Worm (Caenorhabditis elegans) whole organism, L2 larva: ENCODE data around the gene F20C5.7.

ENCODE experiments used
- C34F6.9 ChIP-seq: fragments of 150-350 bp; optimal IDR thresholded peaks from 2 replicates; lab custom pipeline; 2014; ENCODE audit warnings: missing biosample characterization, missing genetic modification characterization
- F13H6.1 ChIP-seq: sonication (generic microtip); optimal IDR thresholded peaks from 2 replicates; lab custom pipeline; 2016; ENCODE audit warnings: missing genetic modification characterization, missing compliant biosample characterization
- Y55F3AM.14 ChIP-seq: fragments of 200-800 bp; sonication (Bioruptor generic); optimal IDR thresholded peaks from 2 replicates; lab custom pipeline; 2018; ENCODE audit warnings: mild to moderate bottlenecking, missing genetic modification characterization, missing compliant biosample characterization
- ZK546.5 ChIP-seq: sonication (generic microtip); optimal IDR thresholded peaks from 2 replicates; lab custom pipeline; 2017; ENCODE audit warnings: missing biosample characterization, missing genetic modification characterization
- alr-1 ChIP-seq: fragments of 150-350 bp; optimal IDR thresholded peaks from 2 replicates; lab custom pipeline; 2014; ENCODE audit warnings: missing biosample characterization, missing genetic modification characterization
- ama-1 ChIP-seq: fragments of 150-350 bp; optimal IDR thresholded peaks from 2 replicates; lab custom pipeline; 2018; ENCODE audit warnings: inconsistent platforms
- blmp-1 ChIP-seq: sonication (generic microtip); optimal IDR thresholded peaks from 2 replicates; lab custom pipeline; 2017; ENCODE audit warnings: missing genetic modification characterization, mild to moderate bottlenecking, missing compliant biosample characterization, antibody characterized with exemption, moderate library complexity; ENCODE audit not compliant: insufficient read depth
- ceh-16 ChIP-seq: fragments of 150-350 bp; optimal IDR thresholded peaks from 2 replicates; lab custom pipeline; 2014; ENCODE audit warnings: missing biosample characterization, missing genetic modification characterization
- dmd-4 ChIP-seq: sonication (generic microtip); optimal IDR thresholded peaks from 2 replicates; lab custom pipeline; 2017; ENCODE audit warnings: missing biosample characterization, missing genetic modification characterization
- egl-27 ChIP-seq: sonication (generic microtip); optimal IDR thresholded peaks from 3 replicates; lab custom pipeline; 2017; ENCODE audit warnings: missing biosample characterization, missing genetic modification reagents, missing genetic modification characterization
- elt-1 ChIP-seq: fragments of 150-350 bp; optimal IDR thresholded peaks from 2 replicates; lab custom pipeline; 2014; ENCODE audit warnings: missing biosample characterization, missing genetic modification characterization
- elt-3 ChIP-seq: sonication (generic microtip); optimal IDR thresholded peaks from 2 replicates; lab custom pipeline; 2017; ENCODE audit warnings: missing biosample characterization, missing genetic modification characterization
- fos-1 ChIP-seq: fragments of 150-350 bp; optimal IDR thresholded peaks from 2 replicates; lab custom pipeline; 2014; ENCODE audit warnings: missing biosample characterization, missing genetic modification characterization
- gmeb-1 ChIP-seq: fragments of 150-350 bp; optimal IDR thresholded peaks from 2 replicates; lab custom pipeline; 2014; ENCODE audit warnings: missing biosample characterization, missing genetic modification characterization
- lin-11 ChIP-seq: fragments of 150-350 bp; sonication (generic microtip); optimal IDR thresholded peaks from 2 replicates; lab custom pipeline; 2014; ENCODE audit warnings: missing biosample characterization, missing genetic modification characterization, inconsistent platforms, mixed read lengths
- lin-13 ChIP-seq: fragments of 150-350 bp; optimal IDR thresholded peaks from 2 replicates; lab custom pipeline; 2014; ENCODE audit warnings: missing biosample characterization, missing genetic modification reagents, missing genetic modification characterization
- lin-39 ChIP-seq: fragments of 150-350 bp; optimal IDR thresholded peaks from 2 replicates; lab custom pipeline; 2014; ENCODE audit warnings: missing biosample characterization, missing genetic modification reagents, missing genetic modification characterization
- lsy-2 ChIP-seq, 2 experiments: fragments of 150-350 bp in 1 of 2; sonication (generic microtip) in 1 of 2; optimal IDR thresholded peaks; 2 replicates each; lab custom pipeline; 2014 to 2017; ENCODE audit warnings: missing biosample characterization in 2 of 2, missing genetic modification characterization in 2 of 2
- mab-5 ChIP-seq: fragments of 150-350 bp; optimal IDR thresholded peaks from 2 replicates; lab custom pipeline; 2014; ENCODE audit warnings: missing biosample characterization, missing genetic modification characterization
- mbf-1 ChIP-seq: sonication (generic microtip); optimal IDR thresholded peaks from 2 replicates; lab custom pipeline; 2017; ENCODE audit warnings: missing biosample characterization, missing genetic modification characterization
- nhr-10 ChIP-seq: sonication (generic microtip); optimal IDR thresholded peaks from 2 replicates; lab custom pipeline; 2017; ENCODE audit warnings: missing biosample characterization, missing genetic modification characterization
- nhr-12 ChIP-seq: fragments of 150-350 bp; optimal IDR thresholded peaks from 2 replicates; lab custom pipeline; 2014; ENCODE audit warnings: missing biosample characterization, missing genetic modification characterization
- nhr-129 ChIP-seq: fragments of 150-350 bp; optimal IDR thresholded peaks from 2 replicates; lab custom pipeline; 2014; ENCODE audit warnings: missing biosample characterization, missing genetic modification characterization
- nhr-21 ChIP-seq: fragments of 150-350 bp; optimal IDR thresholded peaks from 2 replicates; lab custom pipeline; 2014; ENCODE audit warnings: missing biosample characterization, missing genetic modification characterization
- nhr-23 ChIP-seq: fragments of 150-350 bp; optimal IDR thresholded peaks from 2 replicates; lab custom pipeline; 2014; ENCODE audit warnings: missing biosample characterization, missing genetic modification reagents, missing genetic modification characterization
- nhr-237 ChIP-seq: fragments of 150-350 bp; optimal IDR thresholded peaks from 2 replicates; lab custom pipeline; 2014; ENCODE audit warnings: missing biosample characterization, missing genetic modification characterization
- nhr-25 ChIP-seq: fragments of 150-350 bp; sonication (generic microtip); optimal IDR thresholded peaks from 3 replicates; lab custom pipeline; 2014; ENCODE audit warnings: missing biosample characterization, missing genetic modification characterization
- nhr-6 ChIP-seq: fragments of 150-350 bp; optimal IDR thresholded peaks from 2 replicates; lab custom pipeline; 2014; ENCODE audit warnings: missing biosample characterization, missing genetic modification characterization
- nhr-77 ChIP-seq: fragments of 150-350 bp; optimal IDR thresholded peaks from 2 replicates; lab custom pipeline; 2014; ENCODE audit warnings: missing biosample characterization, missing genetic modification characterization
- peb-1 ChIP-seq: fragments of 150-350 bp; optimal IDR thresholded peaks from 2 replicates; lab custom pipeline; 2014; ENCODE audit warnings: missing biosample characterization, missing genetic modification characterization
- skn-1 ChIP-seq: sonication (generic microtip); optimal IDR thresholded peaks from 2 replicates; lab custom pipeline; 2017; ENCODE audit warnings: missing biosample characterization, missing genetic modification characterization
- sma-3 ChIP-seq: sonication (generic microtip); optimal IDR thresholded peaks from 2 replicates; lab custom pipeline; 2016; ENCODE audit warnings: missing genetic modification reagents, missing genetic modification characterization, missing compliant biosample characterization
- sma-9 ChIP-seq, 2 experiments: fragments of 150-350 bp in 1 of 2; sonication (generic microtip) in 1 of 2; optimal IDR thresholded peaks; 2 replicates each; lab custom pipeline; 2014 to 2016; ENCODE audit warnings: missing genetic modification characterization in 2 of 2, mild to moderate bottlenecking in 1 of 2, missing biosample characterization in 1 of 2, missing compliant biosample characterization in 1 of 2, missing genetic modification reagents in 1 of 2, moderate library complexity in 1 of 2
- snpc-4 ChIP-seq: fragments of 150-350 bp; optimal IDR thresholded peaks from 2 replicates; lab custom pipeline; 2014; ENCODE audit warnings: missing biosample characterization, missing genetic modification characterization
- unc-55 ChIP-seq: fragments of 150-350 bp; sonication (generic microtip); optimal IDR thresholded peaks from 3 replicates; lab custom pipeline; 2014; ENCODE audit warnings: missing biosample characterization, missing genetic modification reagents, missing genetic modification characterization
- unc-62 ChIP-seq: fragments of 150-350 bp; optimal IDR thresholded peaks from 2 replicates; lab custom pipeline; 2014; ENCODE audit warnings: missing biosample characterization, missing genetic modification reagents, missing genetic modification characterization
- ztf-1 ChIP-seq: fragments of 200-800 bp; sonication (Bioruptor generic); conservative IDR thresholded peaks from 2 replicates; pipeline ENCODE4 v1.3.6; 2022; ENCODE audit warnings: missing genetic modification characterization, missing compliant biosample characterization
- ztf-11 ChIP-seq: sonication (generic microtip); optimal IDR thresholded peaks from 2 replicates; lab custom pipeline; 2017; ENCODE audit warnings: missing biosample characterization, missing genetic modification characterization

F20C5.7 gene

DNA sequence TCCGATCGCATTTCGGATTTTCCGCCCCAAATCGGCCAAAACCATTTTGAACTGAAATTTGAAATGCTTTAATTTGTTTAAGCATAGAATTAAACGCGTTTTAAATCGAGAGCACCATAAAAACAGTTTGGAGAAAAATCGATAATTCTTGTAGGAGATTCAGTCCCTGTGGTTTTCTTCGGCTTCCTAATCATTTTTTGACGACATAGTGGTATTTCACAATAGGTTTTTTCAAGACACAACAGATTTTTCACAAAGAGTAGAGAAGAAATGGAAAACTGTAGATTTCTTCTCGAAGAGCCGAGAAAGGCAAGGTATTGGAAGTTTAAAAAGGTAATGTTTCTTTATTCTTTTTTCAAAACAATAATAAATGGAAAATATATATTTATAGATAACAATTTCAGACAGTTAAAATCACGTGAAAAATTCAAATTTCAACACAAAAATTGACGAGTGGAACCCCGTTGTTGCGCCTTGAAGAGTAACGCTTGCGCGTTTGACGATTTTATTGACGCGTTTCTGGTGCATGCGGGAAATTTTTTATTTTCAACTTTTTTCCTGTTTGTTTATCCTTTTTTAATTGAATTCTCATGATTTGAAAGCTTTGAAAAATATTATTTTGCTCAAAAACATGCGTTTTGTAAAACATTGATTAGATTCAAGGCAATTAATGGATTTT is 1.7 kb downstream of the F20C5.7 start, which contains the start of gene F21D5.7 (continued):
- no peak for TF ChIP-seq ama-1 (lab: Kevin White, UChicago)
- no peak for TF ChIP-seq lin-39
- TF ChIP-seq ZK546.5 (tag; lab: Kevin White, UChicago) = peak; percentile 3
- TF ChIP-seq skn-1 (tag; lab: Kevin White, UChicago) = peak; percentile 41
- TF ChIP-seq nhr-10 (tag; lab: Kevin White, UChicago) = no peak
- TF ChIP-seq Y55F3AM.14 = no peak
- TF ChIP-seq alr-1 (tag; lab: Kevin White, UChicago) = no peak
- peak; percentile 31 for TF ChIP-seq mab-5 (tag; lab: Kevin White, UChicago)
- TF ChIP-seq, all 48 proteins: peak for 22

DNA sequence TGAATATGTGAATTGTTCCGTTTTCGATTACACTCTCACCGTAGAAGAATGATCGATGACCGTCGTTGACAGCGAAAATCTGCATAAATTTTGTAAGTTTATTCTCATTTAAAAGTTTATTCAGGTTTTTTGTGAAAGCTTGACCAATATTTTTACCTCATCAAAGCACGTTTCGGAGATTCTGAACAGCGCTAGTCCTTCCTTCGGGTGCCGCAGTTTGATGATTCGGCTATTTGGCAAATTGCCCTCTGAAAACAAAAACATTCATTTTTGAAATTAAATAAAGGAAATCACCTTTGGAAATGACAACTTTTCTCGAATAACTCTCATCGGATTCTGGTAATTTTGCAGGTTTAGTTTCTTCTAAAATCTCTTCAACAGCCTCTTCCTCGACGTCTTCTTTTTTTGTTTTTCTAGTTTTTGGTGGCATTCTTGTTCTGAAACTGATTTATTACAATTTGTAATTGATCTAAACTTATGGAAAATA is 4.5 kb downstream of the F20C5.7 start, which contains the start of gene F21D5.6:
F21D5.6 (minus strand) TSS at position 437 of the 487 bp plus-strand sequence.
- TF ChIP-seq sma-3 = no peak
- no peak for TF ChIP-seq nhr-21 (tag; lab: Kevin White, UChicago)
- TF ChIP-seq ztf-1 = no peak
- no peak for TF ChIP-seq elt-1 (tag; lab: Kevin White, UChicago)
- TF ChIP-seq egl-27 = no peak
- no peak for TF ChIP-seq ZK546.5 (tag; lab: Kevin White, UChicago)
- TF ChIP-seq nhr-129 (tag; lab: Kevin White, UChicago) = no peak
- TF ChIP-seq mbf-1 (tag; lab: Kevin White, UChicago) = no peak

DNA sequence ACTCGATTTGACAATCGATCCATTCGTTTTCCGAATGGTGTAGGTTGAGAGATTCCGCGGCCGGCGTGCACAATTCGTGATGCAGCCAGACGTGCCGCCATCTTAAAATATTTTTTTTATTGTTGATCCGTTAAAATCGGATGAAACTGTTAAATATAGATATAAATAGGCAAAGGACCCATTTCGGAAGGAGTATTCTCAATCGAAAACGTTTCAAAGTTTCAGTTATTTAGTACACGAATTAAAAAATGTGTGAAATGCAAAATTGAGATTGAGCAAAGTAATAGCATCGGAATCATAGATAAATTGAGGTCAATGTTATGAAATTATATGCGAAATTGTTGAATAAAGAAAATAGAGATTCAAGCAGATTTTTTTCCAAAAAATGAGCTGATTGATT is 5.6 kb downstream of the F20C5.7 start, which contains the start of gene mrps-33:
mrps-33 (minus strand) TSS at position 101 of the 400 bp plus-strand sequence.
- TF ChIP-seq lin-11 (no peak), elt-3 (no peak), nhr-21 (tag; lab: Kevin White, UChicago) (no peak), fos-1 (no peak), peb-1 (tag; lab: Kevin White, UChicago) (no peak), elt-1 (tag; lab: Kevin White, UChicago) (no peak), gmeb-1 (tag; lab: Kevin White, UChicago) (no peak), unc-62 (GFP tag; lab: Kevin White, UChicago) (no peak), lsy-2 (tag; optimal IDR thresholded peaks at IDR 0.05; lab: Kevin White, UChicago) (no peak), nhr-77 (tag; lab: Kevin White, UChicago) (no peak), lin-13 (GFP tag; lab: Kevin White, UChicago) (no peak), skn-1 (tag; lab: Kevin White, UChicago) (no peak), C34F6.9 (tag; lab: Kevin White, UChicago) (no peak), nhr-25 (tag; lab: Kevin White, UChicago) (no peak), blmp-1 (tag; lab: Kevin White, UChicago) (no peak), snpc-4 (tag; lab: Kevin White, UChicago) (no peak), ceh-16 (no peak), ZK546.5 (tag; lab: Kevin White, UChicago) (no peak)

DNA sequence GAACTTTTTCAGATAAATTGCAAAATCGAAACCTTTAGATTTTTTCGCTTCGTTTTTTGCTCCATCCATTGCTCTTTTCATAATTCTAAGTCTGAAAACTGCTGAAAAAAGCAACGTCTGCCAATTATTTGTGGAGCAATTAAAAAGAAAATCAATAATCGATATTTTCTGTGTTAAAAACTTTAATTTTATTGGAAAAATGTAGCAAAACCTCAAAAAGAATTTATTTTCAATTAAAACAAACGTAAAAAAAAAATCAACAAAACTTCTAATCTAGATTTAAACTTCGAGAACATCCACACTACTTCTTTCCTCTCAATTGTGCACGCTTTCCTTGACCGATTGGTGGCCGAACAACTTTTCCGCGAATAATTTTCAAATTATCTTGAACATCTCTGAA is 6.2 kb downstream of the F20C5.7 start, which contains the start of gene F21D5.5:
F21D5.5 (minus strand) TSS at position 101 of the 400 bp plus-strand sequence.
- no peak for TF ChIP-seq F13H6.1

DNA sequence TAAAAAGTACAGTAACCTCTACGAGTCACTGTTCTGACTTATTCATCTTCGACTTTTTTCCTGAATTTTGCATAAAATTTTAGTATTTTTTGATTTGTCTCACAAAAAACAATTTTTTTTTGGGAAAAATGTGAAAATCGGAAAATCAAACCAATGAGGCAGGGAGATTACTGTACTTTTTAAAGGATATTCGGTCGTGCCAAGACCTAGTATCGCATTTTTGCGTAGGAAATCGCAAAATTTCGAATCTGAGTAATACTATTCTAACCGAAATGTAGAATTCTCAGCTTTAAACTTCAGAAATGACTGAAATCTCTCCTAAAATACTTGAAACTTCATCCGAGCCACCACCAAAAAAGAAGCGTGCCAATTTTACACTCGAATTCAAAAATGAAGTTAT is 7.7 kb downstream of the F20C5.7 start, which contains the start of gene F21D5.4:
F21D5.4 (plus strand) TSS at position 301 of the 400 bp plus-strand sequence.
- TF ChIP-seq ama-1 (lab: Kevin White, UChicago) (no peak), nhr-129 (tag; lab: Kevin White, UChicago) (no peak), lin-39 (no peak), nhr-23 (tag; lab: Kevin White, UChicago) (no peak), nhr-237 (tag; lab: Kevin White, UChicago) (no peak)

DNA sequence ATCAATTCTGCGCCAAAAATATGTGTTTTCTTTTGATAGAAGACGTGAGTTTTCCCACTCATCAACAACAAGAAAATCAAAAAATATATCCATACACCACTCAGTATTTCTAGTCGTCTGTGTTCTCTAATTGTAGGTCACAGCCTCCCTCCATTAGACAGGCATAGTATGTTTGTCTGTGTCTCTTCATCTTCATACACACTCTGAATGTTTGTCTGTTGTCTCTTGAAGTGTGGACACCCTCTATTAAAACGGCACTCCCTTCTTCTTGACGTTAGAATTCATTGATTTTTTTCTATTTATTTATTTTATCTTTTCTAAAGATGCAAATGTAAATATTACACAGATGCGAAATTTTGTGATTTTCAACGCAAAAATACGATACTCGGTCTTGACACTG is 8.1 kb downstream of the F20C5.7 start:
- TF ChIP-seq elt-1 (tag; lab: Kevin White, UChicago) (no peak), dmd-4 (no peak), C34F6.9 (tag; lab: Kevin White, UChicago) (peak; percentile 62), egl-27 (no peak), lin-39 (no peak), snpc-4 (tag; lab: Kevin White, UChicago) (no peak), ZK546.5 (tag; lab: Kevin White, UChicago) (no peak), nhr-6 (tag; lab: Kevin White, UChicago) (no peak), nhr-77 (tag; lab: Kevin White, UChicago) (no peak), sma-9 (GFP tag; optimal IDR thresholded peaks at IDR 0.05; lab: Kevin White, UChicago) (no peak), sma-9 (tag; optimal IDR thresholded peaks at IDR 0.05; lab: Kevin White, UChicago) (no peak), ztf-1 (no peak), lsy-2 (tag; optimal IDR thresholded peaks at IDR 0.05; lab: Kevin White, UChicago) (peak in 1 of 2 experiments; percentile 17), ztf-11 (no peak), nhr-12 (tag; lab: Kevin White, UChicago) (no peak), unc-55 (GFP tag; lab: Kevin White, UChicago) (no peak), alr-1 (tag; lab: Kevin White, UChicago) (no peak)
